Fruit fly (Drosophila melanogaster) whole organism, pupa: Measurements from ENCODE around the gene CrebA.

Experiments
- CG14655 ChIP-seq: fragments of 200-800 bp; sonication (Bioruptor generic); optimal IDR thresholded peaks from 3 replicates; lab custom pipeline; 2017; ENCODE audit warnings: mild to moderate bottlenecking, missing biosample characterization, missing genetic modification reagents, missing genetic modification characterization
- CG15710 ChIP-seq: fragments of 200-800 bp; sonication (Bioruptor generic); optimal IDR thresholded peaks from 2 replicates; lab custom pipeline; 2018; ENCODE audit warnings: missing biosample characterization, mild to moderate bottlenecking, missing genetic modification characterization, moderate library complexity
- CG17806 ChIP-seq: fragments of 200-800 bp; sonication (Bioruptor generic); optimal IDR thresholded peaks from 2 replicates; lab custom pipeline; 2018; ENCODE audit warnings: missing biosample characterization, mild to moderate bottlenecking, missing genetic modification characterization, moderate library complexity
- CG4496 ChIP-seq: fragments of 200-800 bp; sonication (Bioruptor generic); IDR thresholded peaks from 3 replicates; pipeline ENCODE4 v1.3.6; 2022; ENCODE audit warnings: missing biosample characterization, missing genetic modification characterization
- CG8159 ChIP-seq: fragments of 200-800 bp; sonication (Bioruptor generic); optimal IDR thresholded peaks from 3 replicates; lab custom pipeline; 2018; ENCODE audit warnings: missing biosample characterization, mild to moderate bottlenecking, missing genetic modification characterization, moderate library complexity
- D1 ChIP-seq: fragments of 200-800 bp; sonication (Bioruptor generic); optimal IDR thresholded peaks from 2 replicates; lab custom pipeline; 2018; ENCODE audit warnings: missing biosample characterization, mild to moderate bottlenecking, missing genetic modification characterization, moderate library complexity
- Ets98B ChIP-seq: fragments of 200-800 bp; sonication (Bioruptor generic); IDR thresholded peaks from 2 replicates; pipeline ENCODE4 v1.3.6; 2022; ENCODE audit warnings: missing biosample characterization, missing genetic modification characterization
- Pif1A ChIP-seq: fragments of 200-800 bp; sonication (Bioruptor generic); optimal IDR thresholded peaks from 3 replicates; lab custom pipeline; 2016; ENCODE audit warnings: missing biosample characterization, missing genetic modification characterization
- Pif1B ChIP-seq: fragments of 200-800 bp; sonication (Bioruptor generic); optimal IDR thresholded peaks from 3 replicates; lab custom pipeline; 2016; ENCODE audit warnings: missing biosample characterization, missing genetic modification characterization
- rn ChIP-seq: fragments of 200-800 bp; sonication (Bioruptor generic); IDR thresholded peaks from 2 replicates; pipeline ENCODE4 v1.3.6; 2022; ENCODE audit warnings: missing biosample characterization, missing genetic modification characterization

DNA sequence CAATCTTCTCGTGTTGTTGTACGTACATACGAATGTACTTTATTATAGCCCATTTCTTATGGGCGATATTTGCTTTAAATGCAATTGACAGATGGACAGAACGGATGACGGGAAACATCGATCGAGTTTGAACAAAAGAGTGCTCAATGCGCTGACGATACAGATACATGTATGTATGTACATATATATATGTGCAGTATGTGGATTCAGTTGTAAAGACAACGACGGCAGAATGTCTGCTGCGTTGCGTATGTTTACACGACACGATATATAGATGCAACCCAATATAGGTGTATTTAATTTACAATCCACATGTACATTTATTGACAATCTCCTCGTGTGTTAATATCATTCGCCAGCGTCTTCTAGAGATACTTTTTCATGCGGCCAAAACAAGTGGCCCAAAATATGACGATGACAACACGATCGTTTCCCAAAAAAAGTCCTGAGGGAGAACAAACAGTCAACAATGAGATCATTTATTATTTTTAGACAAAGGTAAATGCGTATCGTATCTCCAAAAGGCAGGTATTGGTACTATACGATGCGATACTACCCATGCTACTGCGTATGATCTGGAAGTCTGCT is 4.5 kb upstream of the CrebA start:
- TF ChIP-seq Ets98B (GFP tag; lab: Robert Waterston, UW) (no peak), Pif1A (no peak), CG15710 (tag; lab: Kevin White, UChicago) (no peak), CG17806 (tag; lab: Kevin White, UChicago) (no peak), CG14655 (GFP tag; lab: Kevin White, UChicago) (no peak), Pif1B (GFP tag; lab: Kevin White, UChicago) (no peak), CG8159 (no peak), D1 (tag; lab: Kevin White, UChicago) (no peak), CG4496 (GFP tag; lab: Robert Waterston, UW) (no peak), rn (GFP tag; lab: Robert Waterston, UW) (no peak)
